Worm (Caenorhabditis elegans) whole organism, young adult: ENCODE measurements around the gene dpy-19.
A peak's percentile ranks its signal among the peaks of the same experiment; 100 is the strongest.

Experiments used
- B0261.1 ChIP-seq: sonication (generic microtip); optimal IDR thresholded peaks from 2 replicates; lab custom pipeline; 2016; ENCODE audit warnings: mild to moderate bottlenecking, missing genetic modification characterization, moderate library complexity, missing compliant biosample characterization
- B0336.3 ChIP-seq: fragments of 200-800 bp; sonication (Bioruptor generic); IDR thresholded peaks from 2 replicates; pipeline ENCODE4 v1.3.6; 2022; ENCODE audit warnings: missing genetic modification characterization, missing compliant biosample characterization
- F10E7.11 ChIP-seq: sonication (generic microtip); optimal IDR thresholded peaks from 2 replicates; lab custom pipeline; 2017; ENCODE audit warnings: mild to moderate bottlenecking, missing genetic modification characterization, moderate library complexity, missing compliant biosample characterization
- F37B4.10 ChIP-seq: fragments of 200-800 bp; sonication (Bioruptor generic); IDR thresholded peaks from 2 replicates; pipeline ENCODE4 v1.3.6; 2022; ENCODE audit warnings: missing genetic modification characterization, missing compliant biosample characterization
- F49E8.2 ChIP-seq: sonication (generic microtip); optimal IDR thresholded peaks from 3 replicates; lab custom pipeline; 2017; ENCODE audit warnings: missing genetic modification characterization, mild to moderate bottlenecking, missing compliant biosample characterization, antibody characterized with exemption, moderate library complexity; ENCODE audit not compliant: insufficient read depth
- F52B5.7 ChIP-seq: sonication (generic microtip); optimal IDR thresholded peaks from 2 replicates; lab custom pipeline; 2016; ENCODE audit warnings: mild to moderate bottlenecking, missing genetic modification characterization, missing compliant biosample characterization
- K11D2.4 ChIP-seq: fragments of 200-800 bp; sonication (Bioruptor generic); IDR thresholded peaks from 2 replicates; pipeline ENCODE4 v1.3.6; 2022; ENCODE audit warnings: missing genetic modification reagents, missing genetic modification characterization, missing compliant biosample characterization
- Y53F4B.3 ChIP-seq: fragments of 200-800 bp; sonication (Bioruptor generic); IDR thresholded peaks from 2 replicates; pipeline ENCODE4 v1.3.6; 2022; ENCODE audit warnings: missing genetic modification reagents, missing genetic modification characterization, missing compliant biosample characterization
- Y79H2A.3 ChIP-seq: fragments of 200-800 bp; sonication (Bioruptor generic); conservative IDR thresholded peaks from 2 replicates; pipeline ENCODE4 v1.3.6; 2022; ENCODE audit warnings: missing genetic modification reagents, missing genetic modification characterization, missing compliant biosample characterization
- Y95B8A.8 ChIP-seq: fragments of 200-800 bp; sonication (Bioruptor generic); IDR thresholded peaks from 2 replicates; pipeline ENCODE4 v1.3.6; 2022; ENCODE audit warnings: missing genetic modification reagents, missing genetic modification characterization, missing compliant biosample characterization
- aptf-2 ChIP-seq: fragments of 200-800 bp; sonication (Bioruptor generic); conservative IDR thresholded peaks from 2 replicates; pipeline ENCODE4 v1.3.6; 2022; ENCODE audit warnings: missing genetic modification reagents, missing genetic modification characterization, missing compliant biosample characterization
- atf-7 ChIP-seq: sonication (generic microtip); optimal IDR thresholded peaks from 2 replicates; lab custom pipeline; 2017; ENCODE audit warnings: mild to moderate bottlenecking, missing genetic modification characterization, missing compliant biosample characterization
- athp-1 ChIP-seq: sonication (generic microtip); optimal IDR thresholded peaks from 2 replicates; lab custom pipeline; 2017; ENCODE audit warnings: mild to moderate bottlenecking, missing genetic modification characterization, missing compliant biosample characterization
- bed-2 ChIP-seq: fragments of 200-800 bp; sonication (Bioruptor generic); IDR thresholded peaks from 2 replicates; pipeline ENCODE4 v1.3.6; 2022; ENCODE audit warnings: missing genetic modification reagents, missing genetic modification characterization, missing compliant biosample characterization
- ceh-91 ChIP-seq: fragments of 200-800 bp; sonication (Bioruptor generic); IDR thresholded peaks from 2 replicates; pipeline ENCODE4 v1.3.6; 2022; ENCODE audit warnings: missing genetic modification reagents, missing genetic modification characterization, missing compliant biosample characterization
- chd-7 ChIP-seq: sonication (generic microtip); optimal IDR thresholded peaks from 2 replicates; lab custom pipeline; 2016; ENCODE audit warnings: mild to moderate bottlenecking, missing genetic modification characterization, moderate library complexity, missing compliant biosample characterization
- dpff-1 ChIP-seq: sonication (generic microtip); optimal IDR thresholded peaks from 2 replicates; lab custom pipeline; 2017; ENCODE audit warnings: mild to moderate bottlenecking, missing genetic modification characterization, missing compliant biosample characterization
- egl-18 ChIP-seq: fragments of 200-800 bp; sonication (Bioruptor generic); IDR thresholded peaks from 2 replicates; pipeline ENCODE4 v1.3.6; 2022; ENCODE audit warnings: missing genetic modification reagents, missing genetic modification characterization, missing compliant biosample characterization
- egl-44 ChIP-seq: fragments of 200-800 bp; sonication (Bioruptor generic); IDR thresholded peaks from 2 replicates; pipeline ENCODE4 v1.3.6; 2022; ENCODE audit warnings: missing genetic modification reagents, missing genetic modification characterization, missing compliant biosample characterization
- fkh-3 ChIP-seq: sonication (generic microtip); optimal IDR thresholded peaks from 2 replicates; lab custom pipeline; 2016; ENCODE audit warnings: mild to moderate bottlenecking, missing genetic modification characterization, missing compliant biosample characterization
- him-1 ChIP-seq: sonication (generic microtip); optimal IDR thresholded peaks from 2 replicates; lab custom pipeline; 2016; ENCODE audit warnings: missing genotype, missing genetic modification reagents, missing genetic modification characterization, missing compliant biosample characterization
- hmg-1.2 ChIP-seq: fragments of 200-800 bp; sonication (Bioruptor generic); IDR thresholded peaks from 2 replicates; pipeline ENCODE4 v1.3.6; 2022; ENCODE audit warnings: missing genetic modification reagents, missing genetic modification characterization, missing compliant biosample characterization
- hsf-1 ChIP-seq: fragments of 200-800 bp; sonication (Bioruptor generic); IDR thresholded peaks from 2 replicates; pipeline ENCODE4 v1.3.6; 2022; ENCODE audit warnings: missing genetic modification reagents, missing genetic modification characterization, missing compliant biosample characterization
- let-526 ChIP-seq: fragments of 200-800 bp; sonication (Bioruptor generic); IDR thresholded peaks from 2 replicates; pipeline ENCODE4 v1.3.6; 2022; ENCODE audit warnings: missing genetic modification reagents, missing genetic modification characterization, missing compliant biosample characterization
- lin-40 ChIP-seq: sonication (generic microtip); optimal IDR thresholded peaks from 2 replicates; lab custom pipeline; 2016; ENCODE audit warnings: missing genetic modification characterization, mild to moderate bottlenecking, missing compliant biosample characterization, missing genotype, missing genetic modification reagents
- lin-54 ChIP-seq: fragments of 200-800 bp; sonication (Bioruptor generic); optimal IDR thresholded peaks from 2 replicates; lab custom pipeline; 2018; ENCODE audit warnings: mild to moderate bottlenecking, missing genetic modification characterization, missing compliant biosample characterization
- madf-6 ChIP-seq: fragments of 200-800 bp; sonication (Bioruptor generic); IDR thresholded peaks from 2 replicates; pipeline ENCODE4 v1.3.6; 2022; ENCODE audit warnings: missing genetic modification reagents, missing genetic modification characterization, missing compliant biosample characterization
- madf-8 ChIP-seq: fragments of 200-800 bp; sonication (Bioruptor generic); conservative IDR thresholded peaks from 2 replicates; pipeline ENCODE4 v1.3.6; 2022; ENCODE audit warnings: missing genetic modification reagents, missing genetic modification characterization, missing compliant biosample characterization
- mcd-1 ChIP-seq: fragments of 200-800 bp; sonication (Bioruptor generic); IDR thresholded peaks from 2 replicates; pipeline ENCODE4 v1.3.6; 2022; ENCODE audit warnings: missing genetic modification reagents, missing genetic modification characterization, missing compliant biosample characterization
- mes-4 ChIP-seq: sonication (generic microtip); optimal IDR thresholded peaks from 2 replicates; lab custom pipeline; 2016; ENCODE audit warnings: missing genotype, missing genetic modification characterization, missing compliant biosample characterization
- mxl-1 ChIP-seq: sonication (generic microtip); optimal IDR thresholded peaks from 2 replicates; lab custom pipeline; 2016; ENCODE audit warnings: missing genetic modification characterization, missing compliant biosample characterization
- nhr-120 ChIP-seq: fragments of 200-800 bp; sonication (Bioruptor generic); IDR thresholded peaks from 2 replicates; pipeline ENCODE4 v1.3.6; 2022; ENCODE audit warnings: missing genetic modification characterization, missing compliant biosample characterization
- nhr-27 ChIP-seq: fragments of 200-800 bp; sonication (Bioruptor generic); optimal IDR thresholded peaks from 2 replicates; lab custom pipeline; 2018; ENCODE audit warnings: mild to moderate bottlenecking, missing genetic modification characterization, moderate library complexity, missing compliant biosample characterization
- pbrm-1 ChIP-seq: fragments of 200-800 bp; sonication (Bioruptor generic); IDR thresholded peaks from 2 replicates; pipeline ENCODE4 v1.3.6; 2022; ENCODE audit warnings: missing genetic modification reagents, missing genetic modification characterization, missing compliant biosample characterization
- repo-1 ChIP-seq: sonication (generic microtip); optimal IDR thresholded peaks from 2 replicates; lab custom pipeline; 2017; ENCODE audit warnings: mild to moderate bottlenecking, missing genetic modification characterization, missing compliant biosample characterization
- snpc-3.4 ChIP-seq: sonication (generic microtip); optimal IDR thresholded peaks from 2 replicates; lab custom pipeline; 2017; ENCODE audit warnings: missing genetic modification characterization, mild to moderate bottlenecking, missing compliant biosample characterization, antibody characterized with exemption, moderate library complexity, missing genotype, missing genetic modification reagents
- snpc-4 ChIP-seq, 5 experiments: fragments of 150-350 bp in 1 of 5; sonication (generic microtip) in 4 of 5; optimal IDR thresholded peaks; 2 replicates each; lab custom pipeline; 2014 to 2018; ENCODE audit warnings: missing genetic modification characterization in 5 of 5, missing biosample characterization in 3 of 5, antibody characterized with exemption in 2 of 5, mild to moderate bottlenecking in 2 of 5, missing compliant biosample characterization in 2 of 5, missing genotype in 2 of 5, moderate library complexity in 2 of 5, missing genetic modification reagents in 1 of 5
- tbp1 ChIP-seq: fragments of 200-800 bp; sonication (Bioruptor generic); optimal IDR thresholded peaks from 2 replicates; lab custom pipeline; 2018; ENCODE audit warnings: mild to moderate bottlenecking, missing genetic modification characterization, missing compliant biosample characterization
- zim-3 ChIP-seq: sonication (generic microtip); optimal IDR thresholded peaks from 2 replicates; lab custom pipeline; 2017; ENCODE audit warnings: mild to moderate bottlenecking, missing genetic modification characterization, moderate library complexity, missing compliant biosample characterization
- ztf-18 ChIP-seq: sonication (generic microtip); optimal IDR thresholded peaks from 2 replicates; lab custom pipeline; 2016; ENCODE audit warnings: missing genotype, mild to moderate bottlenecking, missing genetic modification characterization, missing compliant biosample characterization
- ztf-26 ChIP-seq: sonication (generic microtip); optimal IDR thresholded peaks from 2 replicates; lab custom pipeline; 2017; ENCODE audit warnings: missing genetic modification characterization, missing compliant biosample characterization
- ztf-28 ChIP-seq: fragments of 200-800 bp; sonication (Bioruptor generic); IDR thresholded peaks from 2 replicates; pipeline ENCODE4 v1.3.6; 2022; ENCODE audit warnings: missing genetic modification reagents, missing genetic modification characterization, missing compliant biosample characterization
- ztf-3 ChIP-seq: fragments of 200-800 bp; sonication (Bioruptor generic); optimal IDR thresholded peaks from 2 replicates; lab custom pipeline; 2018; ENCODE audit warnings: mild to moderate bottlenecking, missing genetic modification characterization, missing compliant biosample characterization

dpy-19 gene

ce11 chrIII:8685590-8686240 lies 18.4 kb upstream of the dpy-19 start (continued):
- TF ChIP-seq K11D2.4 (GFP tag; lab: Robert Waterston, UW) = peak; percentile 40; the same call in 1 of the 2 replicates
- peak; percentile 56 for TF ChIP-seq nhr-27 (tag; lab: Kevin White, UChicago)
- TF ChIP-seq hsf-1 (GFP tag; lab: Robert Waterston, UW) = 0 out of 2 replicates have a peak, but pooled peaks have one; percentile 24
- TF ChIP-seq fkh-3 = peak; percentile 40
- TF ChIP-seq nhr-120 (GFP tag; lab: Robert Waterston, UW) = 0 out of 2 replicates have a peak, but pooled peaks have one; percentile 16
- TF ChIP-seq ceh-91 = no peak
- TF ChIP-seq F52B5.7 (tag; lab: Kevin White, UChicago) = peak; percentile 18
- TF ChIP-seq chd-7 = peak; percentile 66
- TF ChIP-seq B0336.3 = peak; percentile 77
- peak; percentile 12; the same call in 1 of the 2 replicates for TF ChIP-seq mcd-1 (GFP tag; lab: Robert Waterston, UW)
- TF ChIP-seq madf-8 (GFP tag; lab: Robert Waterston, UW) = no peak
- TF ChIP-seq athp-1 (tag; lab: Kevin White, UChicago) = peak; percentile 34
- TF ChIP-seq repo-1 (tag; lab: Kevin White, UChicago) = peak; percentile 71
- peak; percentile 55 for TF ChIP-seq ztf-26 (tag; lab: Kevin White, UChicago)
- peak; percentile 60; the same call in 1 of the 2 replicates for TF ChIP-seq pbrm-1 (GFP tag; lab: Robert Waterston, UW)
- TF ChIP-seq egl-44 (GFP tag; lab: Robert Waterston, UW) = peak; percentile 48; the same call in 1 of the 2 replicates
- TF ChIP-seq let-526 (GFP tag; lab: Robert Waterston, UW) = 0 out of 2 replicates have a peak, but pooled peaks have one; percentile 24
- 0 out of 2 replicates have a peak, but pooled peaks have one; percentile 65 for TF ChIP-seq F37B4.10

ce11 chrIII:8684421-8684820 lies 17.1 kb upstream of the dpy-19 start, which contains the start of gene anmt-1:
TSS of gene anmt-1 (plus strand) at chrIII:8684808.
- TF ChIP-seq hmg-1.2 = peak; percentile 35; the same call in 1 of the 2 replicates
- TF ChIP-seq B0261.1 (tag; lab: Kevin White, UChicago) = no peak
- TF ChIP-seq mes-4 (tag; lab: Kevin White, UChicago) = no peak

- TF ChIP-seq Y53F4B.3 (GFP tag; lab: Robert Waterston, UW) (no peak), ztf-28 (GFP tag; lab: Robert Waterston, UW) (peak; percentile 91), F52B5.7 (tag; lab: Kevin White, UChicago) (no peak), snpc-4 (GFP tag; optimal IDR thresholded peaks at IDR 0.05; lab: Kevin White, UChicago) (no peak), snpc-4 (tag; optimal IDR thresholded peaks at IDR 0.05; lab: Kevin White, UChicago) (peak in 1 of 4 experiments; percentile 21), madf-8 (GFP tag; lab: Robert Waterston, UW) (peak; percentile 97), snpc-3.4 (tag; lab: Kevin White, UChicago) (peak; percentile 68), tbp1 (GFP tag; lab: Kevin White, UChicago) (peak; percentile 35), mes-4 (tag; lab: Kevin White, UChicago) (no peak), him-1 (tag; lab: Kevin White, UChicago) (no peak), madf-6 (peak; percentile 99), hmg-1.2 (0 out of 2 replicates have a peak, but pooled peaks have one; percentile 22), ztf-3 (GFP tag; lab: Kevin White, UChicago) (no peak), egl-18 (no peak), F49E8.2 (tag; lab: Kevin White, UChicago) (no peak), ztf-18 (tag; lab: Kevin White, UChicago) (peak; percentile 48), lin-40 (tag; lab: Kevin White, UChicago) (no peak), bed-2 (GFP tag; lab: Robert Waterston, UW) (peak; percentile 73; the same call in 1 of the 2 replicates), F10E7.11 (tag; lab: Kevin White, UChicago) (no peak), Y95B8A.8 (GFP tag; lab: Robert Waterston, UW) (0 out of 2 replicates have a peak, but pooled peaks have one; percentile 29), dpff-1 (no peak), aptf-2 (GFP tag; lab: Robert Waterston, UW) (no peak), lin-54 (GFP tag; lab: Kevin White, UChicago) (peak; percentile 85), mxl-1 (tag; lab: Kevin White, UChicago) (no peak), atf-7 (no peak), Y79H2A.3 (GFP tag; lab: Robert Waterston, UW) (0 out of 2 replicates have a peak, but pooled peaks have one; percentile 36), zim-3 (tag; lab: Kevin White, UChicago) (no peak)
Observed at ce11 chrIII:8683679-8684263, 16.5 kb upstream of the dpy-19 start, which contains the start of gene fli-1. TSS of gene fli-1 (minus strand) at chrIII:8683736.
